Worm (Caenorhabditis elegans) whole organism, young adult: ENCODE data around the gene H38K22.9.
A peak's percentile ranks its signal among the peaks of the same experiment; 100 is the strongest.

ENCODE experiments used
- B0019.2 ChIP-seq: fragments of 200-800 bp; sonication (Bioruptor generic); conservative IDR thresholded peaks from 2 replicates; pipeline ENCODE4 v1.3.6; 2022; ENCODE audit warnings: missing genetic modification reagents, missing genetic modification characterization, missing compliant biosample characterization
- B0035.1 ChIP-seq: sonication (generic microtip); optimal IDR thresholded peaks from 2 replicates; lab custom pipeline; 2016; ENCODE audit warnings: missing genetic modification characterization, mild to moderate bottlenecking, missing compliant biosample characterization, missing genotype, missing genetic modification reagents
- C06A6.2 ChIP-seq: fragments of 200-800 bp; sonication (Bioruptor generic); conservative IDR thresholded peaks from 2 replicates; pipeline ENCODE4 v1.3.6; 2022; ENCODE audit warnings: missing genetic modification characterization, missing compliant biosample characterization
- F22D6.2 ChIP-seq: sonication (generic microtip); optimal IDR thresholded peaks from 2 replicates; lab custom pipeline; 2016; ENCODE audit warnings: mild to moderate bottlenecking, missing genetic modification characterization, missing compliant biosample characterization
- F23B12.7 ChIP-seq: sonication (generic microtip); optimal IDR thresholded peaks from 2 replicates; lab custom pipeline; 2017; ENCODE audit warnings: missing genetic modification characterization, mild to moderate bottlenecking, missing compliant biosample characterization, antibody characterized with exemption, moderate library complexity; ENCODE audit not compliant: insufficient read depth
- F33H1.4 ChIP-seq: fragments of 200-800 bp; sonication (Bioruptor generic); IDR thresholded peaks from 2 replicates; pipeline ENCODE4 v1.3.6; 2022; ENCODE audit warnings: missing genetic modification reagents, missing genetic modification characterization, missing compliant biosample characterization
- F39B2.1 ChIP-seq: fragments of 200-800 bp; sonication (Bioruptor generic); IDR thresholded peaks from 2 replicates; pipeline ENCODE4 v1.3.6; 2022; ENCODE audit warnings: missing genetic modification reagents, missing genetic modification characterization, missing compliant biosample characterization
- F49E8.2 ChIP-seq: sonication (generic microtip); optimal IDR thresholded peaks from 3 replicates; lab custom pipeline; 2017; ENCODE audit warnings: missing genetic modification characterization, mild to moderate bottlenecking, missing compliant biosample characterization, antibody characterized with exemption, moderate library complexity; ENCODE audit not compliant: insufficient read depth
- K11D2.4 ChIP-seq: fragments of 200-800 bp; sonication (Bioruptor generic); IDR thresholded peaks from 2 replicates; pipeline ENCODE4 v1.3.6; 2022; ENCODE audit warnings: missing genetic modification reagents, missing genetic modification characterization, missing compliant biosample characterization
- Y53F4B.3 ChIP-seq: fragments of 200-800 bp; sonication (Bioruptor generic); IDR thresholded peaks from 2 replicates; pipeline ENCODE4 v1.3.6; 2022; ENCODE audit warnings: missing genetic modification reagents, missing genetic modification characterization, missing compliant biosample characterization
- Y95B8A.8 ChIP-seq: fragments of 200-800 bp; sonication (Bioruptor generic); IDR thresholded peaks from 2 replicates; pipeline ENCODE4 v1.3.6; 2022; ENCODE audit warnings: missing genetic modification reagents, missing genetic modification characterization, missing compliant biosample characterization
- ama-1 ChIP-seq, 3 experiments: fragments of 150-350 bp in 1 of 3; sonication (generic microtip) in 2 of 3; optimal IDR thresholded peaks; 2 replicates each; lab custom pipeline; 2014 to 2018; ENCODE audit warnings: missing biosample characterization in 2 of 3, missing genetic modification characterization in 2 of 3, missing genetic modification reagents in 2 of 3
- aptf-2 ChIP-seq: fragments of 200-800 bp; sonication (Bioruptor generic); conservative IDR thresholded peaks from 2 replicates; pipeline ENCODE4 v1.3.6; 2022; ENCODE audit warnings: missing genetic modification reagents, missing genetic modification characterization, missing compliant biosample characterization
- atf-7 ChIP-seq: sonication (generic microtip); optimal IDR thresholded peaks from 2 replicates; lab custom pipeline; 2017; ENCODE audit warnings: mild to moderate bottlenecking, missing genetic modification characterization, missing compliant biosample characterization
- attf-3 ChIP-seq: fragments of 200-800 bp; sonication (Bioruptor generic); conservative IDR thresholded peaks from 2 replicates; pipeline ENCODE4 v1.3.6; 2022; ENCODE audit warnings: missing genetic modification reagents, missing genetic modification characterization, missing compliant biosample characterization
- attf-6 ChIP-seq: fragments of 200-800 bp; sonication (Bioruptor generic); IDR thresholded peaks from 2 replicates; pipeline ENCODE4 v1.3.6; 2022; ENCODE audit warnings: missing genetic modification reagents, missing genetic modification characterization, missing compliant biosample characterization
- ceh-100 ChIP-seq: fragments of 200-800 bp; sonication (Bioruptor generic); IDR thresholded peaks from 2 replicates; pipeline ENCODE4 v1.3.6; 2022; ENCODE audit warnings: missing genetic modification reagents, missing genetic modification characterization, missing compliant biosample characterization
- ceh-91 ChIP-seq: fragments of 200-800 bp; sonication (Bioruptor generic); IDR thresholded peaks from 2 replicates; pipeline ENCODE4 v1.3.6; 2022; ENCODE audit warnings: missing genetic modification reagents, missing genetic modification characterization, missing compliant biosample characterization
- dox-1 ChIP-seq: fragments of 200-800 bp; sonication (Bioruptor generic); IDR thresholded peaks from 2 replicates; pipeline ENCODE4 v1.3.6; 2022; ENCODE audit warnings: missing genetic modification reagents, missing genetic modification characterization, missing compliant biosample characterization
- egl-18 ChIP-seq: fragments of 200-800 bp; sonication (Bioruptor generic); IDR thresholded peaks from 2 replicates; pipeline ENCODE4 v1.3.6; 2022; ENCODE audit warnings: missing genetic modification reagents, missing genetic modification characterization, missing compliant biosample characterization
- egl-44 ChIP-seq: fragments of 200-800 bp; sonication (Bioruptor generic); IDR thresholded peaks from 2 replicates; pipeline ENCODE4 v1.3.6; 2022; ENCODE audit warnings: missing genetic modification reagents, missing genetic modification characterization, missing compliant biosample characterization
- ets-4 ChIP-seq: fragments of 200-800 bp; sonication (Bioruptor generic); optimal IDR thresholded peaks from 2 replicates; lab custom pipeline; 2018; ENCODE audit warnings: mild to moderate bottlenecking, missing genetic modification characterization, missing compliant biosample characterization
- gei-17 ChIP-seq: fragments of 200-800 bp; sonication (Bioruptor generic); optimal IDR thresholded peaks from 2 replicates; lab custom pipeline; 2018; ENCODE audit warnings: mild to moderate bottlenecking, missing genetic modification characterization, missing compliant biosample characterization
- him-1 ChIP-seq: sonication (generic microtip); optimal IDR thresholded peaks from 2 replicates; lab custom pipeline; 2016; ENCODE audit warnings: missing genotype, missing genetic modification reagents, missing genetic modification characterization, missing compliant biosample characterization
- hlh-12 ChIP-seq: sonication (generic microtip); optimal IDR thresholded peaks from 2 replicates; lab custom pipeline; 2016; ENCODE audit warnings: missing genetic modification characterization, missing compliant biosample characterization
- hlh-26 ChIP-seq: fragments of 200-800 bp; sonication (Bioruptor generic); conservative IDR thresholded peaks from 2 replicates; pipeline ENCODE4 v1.3.6; 2022; ENCODE audit warnings: missing genetic modification reagents, missing genetic modification characterization, missing compliant biosample characterization
- lin-54 ChIP-seq: fragments of 200-800 bp; sonication (Bioruptor generic); optimal IDR thresholded peaks from 2 replicates; lab custom pipeline; 2018; ENCODE audit warnings: mild to moderate bottlenecking, missing genetic modification characterization, missing compliant biosample characterization
- madf-6 ChIP-seq: fragments of 200-800 bp; sonication (Bioruptor generic); IDR thresholded peaks from 2 replicates; pipeline ENCODE4 v1.3.6; 2022; ENCODE audit warnings: missing genetic modification reagents, missing genetic modification characterization, missing compliant biosample characterization
- madf-8 ChIP-seq: fragments of 200-800 bp; sonication (Bioruptor generic); conservative IDR thresholded peaks from 2 replicates; pipeline ENCODE4 v1.3.6; 2022; ENCODE audit warnings: missing genetic modification reagents, missing genetic modification characterization, missing compliant biosample characterization
- mel-28 ChIP-seq: sonication (generic microtip); optimal IDR thresholded peaks from 2 replicates; lab custom pipeline; 2016; ENCODE audit warnings: borderline replicate concordance, mild to moderate bottlenecking, missing genetic modification characterization, missing compliant biosample characterization
- mxl-1 ChIP-seq: sonication (generic microtip); optimal IDR thresholded peaks from 2 replicates; lab custom pipeline; 2016; ENCODE audit warnings: missing genetic modification characterization, missing compliant biosample characterization
- nfyb-1 ChIP-seq: fragments of 200-800 bp; sonication (Bioruptor generic); IDR thresholded peaks from 2 replicates; pipeline ENCODE4 v1.3.6; 2022; ENCODE audit warnings: missing genetic modification reagents, missing genetic modification characterization, missing compliant biosample characterization
- nhr-120 ChIP-seq: fragments of 200-800 bp; sonication (Bioruptor generic); IDR thresholded peaks from 2 replicates; pipeline ENCODE4 v1.3.6; 2022; ENCODE audit warnings: missing genetic modification characterization, missing compliant biosample characterization
- nhr-179 ChIP-seq: sonication (generic microtip); optimal IDR thresholded peaks from 2 replicates; lab custom pipeline; 2016; ENCODE audit warnings: mild to moderate bottlenecking, missing genetic modification characterization, missing compliant biosample characterization
- nhr-27 ChIP-seq: fragments of 200-800 bp; sonication (Bioruptor generic); optimal IDR thresholded peaks from 2 replicates; lab custom pipeline; 2018; ENCODE audit warnings: mild to moderate bottlenecking, missing genetic modification characterization, moderate library complexity, missing compliant biosample characterization
- sdz-38 ChIP-seq: sonication (generic microtip); optimal IDR thresholded peaks from 2 replicates; lab custom pipeline; 2016; ENCODE audit warnings: missing genotype, missing genetic modification characterization, missing compliant biosample characterization
- sea-2 ChIP-seq: fragments of 200-800 bp; sonication (Bioruptor generic); IDR thresholded peaks from 2 replicates; pipeline ENCODE4 v1.3.6; 2022; ENCODE audit warnings: missing genetic modification characterization, missing compliant biosample characterization
- snpc-1.1 ChIP-seq: sonication (generic microtip); optimal IDR thresholded peaks from 2 replicates; lab custom pipeline; 2017; ENCODE audit warnings: missing genetic modification characterization, mild to moderate bottlenecking, missing compliant biosample characterization, antibody characterized with exemption, moderate library complexity, missing genotype, missing genetic modification reagents; ENCODE audit not compliant: insufficient read depth
- snpc-3.4 ChIP-seq: sonication (generic microtip); optimal IDR thresholded peaks from 2 replicates; lab custom pipeline; 2017; ENCODE audit warnings: missing genetic modification characterization, mild to moderate bottlenecking, missing compliant biosample characterization, antibody characterized with exemption, moderate library complexity, missing genotype, missing genetic modification reagents
- snpc-4 ChIP-seq, 5 experiments: fragments of 150-350 bp in 1 of 5; sonication (generic microtip) in 4 of 5; optimal IDR thresholded peaks; 2 replicates each; lab custom pipeline; 2014 to 2018; ENCODE audit warnings: missing genetic modification characterization in 5 of 5, missing biosample characterization in 3 of 5, antibody characterized with exemption in 2 of 5, mild to moderate bottlenecking in 2 of 5, missing compliant biosample characterization in 2 of 5, missing genotype in 2 of 5, moderate library complexity in 2 of 5, missing genetic modification reagents in 1 of 5
- somi-1 ChIP-seq: fragments of 200-800 bp; sonication (Bioruptor generic); optimal IDR thresholded peaks from 2 replicates; lab custom pipeline; 2018; ENCODE audit warnings: mild to moderate bottlenecking, missing genetic modification characterization, missing compliant biosample characterization
- xnd-1 ChIP-seq: sonication (generic microtip); optimal IDR thresholded peaks from 2 replicates; lab custom pipeline; 2016; ENCODE audit warnings: missing genotype, missing genetic modification reagents, missing genetic modification characterization, missing compliant biosample characterization
- zfh-2 ChIP-seq: fragments of 200-800 bp; sonication (Bioruptor generic); conservative IDR thresholded peaks from 2 replicates; pipeline ENCODE4 v1.3.6; 2022; ENCODE audit warnings: missing genetic modification reagents, missing genetic modification characterization, missing compliant biosample characterization
- ztf-18 ChIP-seq: sonication (generic microtip); optimal IDR thresholded peaks from 2 replicates; lab custom pipeline; 2016; ENCODE audit warnings: missing genotype, mild to moderate bottlenecking, missing genetic modification characterization, missing compliant biosample characterization
- ztf-25 ChIP-seq: fragments of 200-800 bp; sonication (Bioruptor generic); IDR thresholded peaks from 2 replicates; pipeline ENCODE4 v1.3.6; 2022; ENCODE audit warnings: missing genetic modification reagents, missing genetic modification characterization, missing compliant biosample characterization
- ztf-3 ChIP-seq: fragments of 200-800 bp; sonication (Bioruptor generic); optimal IDR thresholded peaks from 2 replicates; lab custom pipeline; 2018; ENCODE audit warnings: mild to moderate bottlenecking, missing genetic modification characterization, missing compliant biosample characterization
- ztf-6 ChIP-seq: fragments of 200-800 bp; sonication (Bioruptor generic); IDR thresholded peaks from 2 replicates; pipeline ENCODE4 v1.3.6; 2022; ENCODE audit warnings: missing genetic modification reagents, missing genetic modification characterization, missing compliant biosample characterization

H38K22.9 gene

DNA sequence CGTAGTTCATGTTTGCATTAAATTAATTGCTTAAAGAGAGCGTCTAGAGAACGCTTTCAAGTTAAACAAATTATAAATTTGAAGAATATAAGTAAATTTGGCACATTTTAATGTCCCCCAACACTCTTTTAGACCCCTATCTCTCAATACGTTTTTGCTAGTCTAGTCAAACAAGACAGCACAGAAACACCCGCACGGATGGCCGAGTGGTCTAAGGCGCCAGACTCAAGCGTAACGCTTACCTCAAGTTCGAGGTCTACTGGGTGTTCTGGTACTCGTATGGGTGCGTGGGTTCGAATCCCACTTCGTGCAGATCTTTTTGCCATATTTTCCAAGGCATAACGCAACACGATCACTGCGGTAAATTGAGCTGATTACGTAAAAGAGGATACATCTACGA, 38.4 kb downstream of the H38K22.9 start (continued):
- TF ChIP-seq snpc-4 (GFP tag; optimal IDR thresholded peaks at IDR 0.05; lab: Kevin White, UChicago) (no peak), snpc-4 (tag; optimal IDR thresholded peaks at IDR 0.05; lab: Kevin White, UChicago) (peak in 2 of 4 experiments; percentile 18 to 60), madf-6 (GFP tag; lab: Robert Waterston, UW) (0 out of 2 replicates have a peak, but pooled peaks have one; percentile 18), ceh-91 (no peak), mxl-1 (tag; lab: Kevin White, UChicago) (peak; percentile 45), madf-8 (GFP tag; lab: Robert Waterston, UW) (0 out of 2 replicates have a peak, but pooled peaks have one; percentile 19), ztf-3 (GFP tag; lab: Kevin White, UChicago) (no peak), attf-3 (GFP tag; lab: Robert Waterston, UW) (no peak), snpc-1.1 (no peak), sdz-38 (tag; lab: Kevin White, UChicago) (no peak), dox-1 (GFP tag; lab: Robert Waterston, UW) (peak; percentile 50; the same call in 1 of the 2 replicates), ztf-6 (GFP tag; lab: Robert Waterston, UW) (0 out of 2 replicates have a peak, but pooled peaks have one; percentile 29), F49E8.2 (tag; lab: Kevin White, UChicago) (no peak), ztf-25 (GFP tag; lab: Robert Waterston, UW) (no peak), lin-54 (no peak), mel-28 (no peak), him-1 (tag; lab: Kevin White, UChicago) (peak; percentile 73), zfh-2 (GFP tag; lab: Robert Waterston, UW) (no peak), ets-4 (GFP tag; lab: Kevin White, UChicago) (no peak), ceh-100 (GFP tag; lab: Robert Waterston, UW) (no peak), aptf-2 (no peak), egl-18 (GFP tag; lab: Robert Waterston, UW) (no peak), sea-2 (no peak), ztf-18 (peak; percentile 22), nfyb-1 (GFP tag; lab: Robert Waterston, UW) (0 out of 2 replicates have a peak, but pooled peaks have one; percentile 22), somi-1 (GFP tag; lab: Kevin White, UChicago) (no peak), F22D6.2 (tag; lab: Kevin White, UChicago) (no peak), Y95B8A.8 (GFP tag; lab: Robert Waterston, UW) (no peak), snpc-3.4 (no peak), B0035.1 (no peak), attf-6 (GFP tag; lab: Robert Waterston, UW) (no peak), Y53F4B.3 (GFP tag; lab: Robert Waterston, UW) (no peak), hlh-26 (no peak), K11D2.4 (GFP tag; lab: Robert Waterston, UW) (no peak), hlh-12 (tag; lab: Kevin White, UChicago) (no peak), nhr-27 (tag; lab: Kevin White, UChicago) (no peak), C06A6.2 (no peak), atf-7 (no peak), F33H1.4 (peak; percentile 24; the same call in 1 of the 2 replicates), nhr-120 (GFP tag; lab: Robert Waterston, UW) (no peak), F23B12.7 (tag; lab: Kevin White, UChicago) (no peak), F39B2.1 (no peak), ama-1 (optimal IDR thresholded peaks at IDR 0.05; lab: Kevin White, UChicago) (no peak), ama-1 (GFP tag; optimal IDR thresholded peaks at IDR 0.05; lab: Kevin White, UChicago) (peak; percentile 12 to 49), egl-44 (GFP tag; lab: Robert Waterston, UW) (0 out of 2 replicates have a peak, but pooled peaks have one; percentile 35), nhr-179 (no peak), B0019.2 (GFP tag; lab: Robert Waterston, UW) (no peak), gei-17 (GFP tag; lab: Kevin White, UChicago) (no peak), xnd-1 (tag; lab: Kevin White, UChicago) (no peak)
